Worm (Caenorhabditis elegans): Measurements from ENCODE around the gene F21D5.5.

- no peak for TF ChIP-seq ceh-79 (tag; optimal IDR thresholded peaks at IDR 0.05)
- no peak for TF ChIP-seq dpl-1 (GFP tag; optimal IDR thresholded peaks at IDR 0.05)
- TF ChIP-seq unc-130 (GFP tag; optimal IDR thresholded peaks at IDR 0.05) = no peak
- TF ChIP-seq lin-35 (GFP tag; optimal IDR thresholded peaks at IDR 0.05) = no peak
- no peak for TF ChIP-seq unc-62 (GFP tag; optimal IDR thresholded peaks at IDR 0.05)
- no peak for TF ChIP-seq F49E8.2 (tag; optimal IDR thresholded peaks at IDR 0.05; ENCODE audit: insufficient read depth)
- no peak for TF ChIP-seq lsy-27 (tag; optimal IDR thresholded peaks at IDR 0.05; ENCODE audit: borderline replicate concordance, insufficient read depth)
- TF ChIP-seq die-1 (tag; optimal IDR thresholded peaks at IDR 0.05) = no peak
- TF ChIP-seq F33H1.4 (GFP tag; IDR thresholded peaks at IDR 0.05) = no peak
- no peak for TF ChIP-seq nfya-2 (GFP tag; IDR thresholded peaks at IDR 0.05)
Measured at ce11 chrIV:8737354-8737753, 1.8 kb downstream of the F21D5.5 start.

All from whole organism, young adult.